Fruit fly (Drosophila melanogaster) whole organism, embryonic: ENCODE measurements around the gene CG43208.
A peak's percentile ranks its signal among the peaks of the same experiment; 100 is the strongest.

Source experiments
- ATbp ChIP-seq: fragments of 200-800 bp; sonication (Bioruptor generic); optimal IDR thresholded peaks from 2 replicates; lab custom pipeline; 2017; ENCODE audit warnings: missing biosample characterization, mild to moderate bottlenecking, missing genetic modification characterization, missing genetic modification reagents
- Ada2b ChIP-seq: fragments of 200-800 bp; sonication (Bioruptor generic); IDR thresholded peaks from 2 replicates; pipeline ENCODE4 v1.3.6; 2022; ENCODE audit warnings: missing biosample characterization, missing genetic modification characterization
- Asciz ChIP-seq: fragments of 200-800 bp; sonication (Bioruptor generic); optimal IDR thresholded peaks from 2 replicates; lab custom pipeline; 2017; ENCODE audit warnings: missing biosample characterization, mild to moderate bottlenecking, missing genetic modification characterization, missing genetic modification reagents
- Awh ChIP-seq: fragments of 200-800 bp; sonication (Bioruptor generic); IDR thresholded peaks from 2 replicates; pipeline ENCODE4, ENCODE4 v1.3.6; 2022; ENCODE audit warnings: missing biosample characterization, missing genetic modification characterization
- CG10274 ChIP-seq: fragments of 200-800 bp; sonication (Bioruptor generic); optimal IDR thresholded peaks from 3 replicates; lab custom pipeline; 2017; ENCODE audit warnings: missing biosample characterization, mild to moderate bottlenecking, missing genetic modification characterization
- CG10959 ChIP-seq: fragments of 200-800 bp; sonication (Bioruptor generic); IDR thresholded peaks from 2 replicates; pipeline ENCODE4 v1.3.6; 2022; ENCODE audit warnings: missing biosample characterization, missing genetic modification characterization
- CG11456 ChIP-seq: fragments of 200-800 bp; sonication (Bioruptor generic); IDR thresholded peaks from 3 replicates; pipeline ENCODE4 v1.3.6; 2022; ENCODE audit warnings: missing biosample characterization, missing genetic modification characterization
- CG12155 ChIP-seq: fragments of 200-800 bp; sonication (Bioruptor generic); optimal IDR thresholded peaks from 3 replicates; lab custom pipeline; 2016; ENCODE audit warnings: missing biosample characterization, missing genetic modification characterization
- CG1233 ChIP-seq: fragments of 200-800 bp; sonication (Bioruptor generic); optimal IDR thresholded peaks from 4 replicates; lab custom pipeline; 2018; ENCODE audit warnings: missing biosample characterization, mild to moderate bottlenecking, missing genetic modification characterization
- CG12744 ChIP-seq: fragments of 200-800 bp; sonication (Bioruptor generic); optimal IDR thresholded peaks from 2 replicates; lab custom pipeline; 2016; ENCODE audit warnings: missing biosample characterization, missing genetic modification characterization
- CG14050 ChIP-seq: fragments of 200-800 bp; sonication (Bioruptor generic); IDR thresholded peaks from 3 replicates; pipeline ENCODE4 v1.3.6; 2022; ENCODE audit warnings: missing biosample characterization, missing genetic modification characterization
- CG15514 ChIP-seq: fragments of 200-800 bp; sonication (Bioruptor generic); optimal IDR thresholded peaks from 3 replicates; lab custom pipeline; 2017; ENCODE audit warnings: missing biosample characterization, missing genetic modification characterization, mild to moderate bottlenecking, moderate library complexity, missing genetic modification reagents
- CG18599 ChIP-seq: fragments of 200-800 bp; sonication (Bioruptor generic); optimal IDR thresholded peaks from 3 replicates; lab custom pipeline; 2017; ENCODE audit warnings: missing biosample characterization, missing genetic modification characterization, mild to moderate bottlenecking, moderate library complexity, missing genetic modification reagents
- CG3065 ChIP-seq: fragments of 200-800 bp; sonication (Bioruptor generic); optimal IDR thresholded peaks from 2 replicates; lab custom pipeline; 2016; ENCODE audit warnings: missing biosample characterization, missing genetic modification characterization
- CG33213 ChIP-seq: fragments of 200-800 bp; sonication (Bioruptor generic); optimal IDR thresholded peaks from 3 replicates; lab custom pipeline; 2016; ENCODE audit warnings: missing biosample characterization, missing genetic modification characterization
- CG33557 ChIP-seq: fragments of 200-800 bp; sonication (Bioruptor generic); optimal IDR thresholded peaks from 2 replicates; lab custom pipeline; 2019; ENCODE audit warnings: missing biosample characterization, mild to moderate bottlenecking, missing genetic modification characterization, moderate library complexity
- CG34376 ChIP-seq: fragments of 200-800 bp; sonication (Bioruptor generic); optimal IDR thresholded peaks from 2 replicates; lab custom pipeline; 2018; ENCODE audit warnings: missing biosample characterization, mild to moderate bottlenecking, missing genetic modification characterization
- CG34422 ChIP-seq: fragments of 200-800 bp; sonication (Bioruptor generic); IDR thresholded peaks from 3 replicates; pipeline ENCODE4 v1.3.6; 2022; ENCODE audit warnings: missing biosample characterization, missing genetic modification characterization
- CG4360 ChIP-seq: fragments of 200-800 bp; sonication (Bioruptor generic); IDR thresholded peaks from 2 replicates; pipeline ENCODE4 v1.3.6; 2022; ENCODE audit warnings: missing biosample characterization, missing genetic modification characterization
- CG5180 ChIP-seq: fragments of 200-800 bp; sonication (Bioruptor generic); optimal IDR thresholded peaks from 3 replicates; lab custom pipeline; 2017; ENCODE audit warnings: missing biosample characterization, missing genetic modification characterization, mild to moderate bottlenecking, moderate library complexity, missing genetic modification reagents
- CG6813 ChIP-seq: fragments of 200-800 bp; sonication (Bioruptor generic); optimal IDR thresholded peaks from 2 replicates; lab custom pipeline; 2017; ENCODE audit warnings: missing biosample characterization, missing genetic modification characterization, mild to moderate bottlenecking, moderate library complexity, missing genetic modification reagents
- CrebB ChIP-seq: fragments of 200-800 bp; sonication (Bioruptor generic); optimal IDR thresholded peaks from 3 replicates; lab custom pipeline; 2018; ENCODE audit warnings: missing biosample characterization, mild to moderate bottlenecking, missing genetic modification characterization
- Dek ChIP-seq: fragments of 200-800 bp; sonication (Bioruptor generic); optimal IDR thresholded peaks from 3 replicates; lab custom pipeline; 2019; ENCODE audit warnings: missing biosample characterization, mild to moderate bottlenecking, missing genetic modification characterization, moderate library complexity
- Dip2 ChIP-seq: fragments of 200-800 bp; sonication (Bioruptor generic); IDR thresholded peaks from 2 replicates; pipeline ENCODE4 v1.3.6; 2022; ENCODE audit warnings: missing biosample characterization, missing genetic modification characterization
- E2f2 ChIP-seq: fragments of 200-800 bp; sonication (Bioruptor generic); IDR thresholded peaks from 2 replicates; pipeline ENCODE4 v1.3.6; 2022; ENCODE audit warnings: missing biosample characterization, missing genetic modification characterization
- Fer3 ChIP-seq: fragments of 200-800 bp; sonication (Bioruptor generic); optimal IDR thresholded peaks from 2 replicates; lab custom pipeline; 2018; ENCODE audit warnings: missing biosample characterization, mild to moderate bottlenecking, missing genetic modification characterization, moderate library complexity
- Lhr ChIP-seq: fragments of 200-800 bp; sonication (Bioruptor generic); optimal IDR thresholded peaks from 3 replicates; lab custom pipeline; 2017; ENCODE audit warnings: mild to moderate bottlenecking, missing biosample characterization, missing genetic modification reagents, missing genetic modification characterization
- Mad ChIP-seq: fragments of 200-800 bp; sonication (Bioruptor generic); optimal IDR thresholded peaks from 2 replicates; lab custom pipeline; 2016; ENCODE audit warnings: missing biosample characterization, missing genetic modification characterization
- Med ChIP-seq: fragments of 200-800 bp; sonication (Bioruptor generic); peaks from one replicate; lab custom pipeline; 2016; ENCODE audit warnings: missing biosample characterization, missing genetic modification characterization, mild to moderate bottlenecking, inconsistent platforms, moderate library complexity
- Spps ChIP-seq: fragments of 200-800 bp; sonication (Bioruptor generic); optimal IDR thresholded peaks from 2 replicates; lab custom pipeline; 2018; ENCODE audit warnings: missing biosample characterization, mild to moderate bottlenecking, missing genetic modification characterization
- Sry-β ChIP-seq: fragments of 200-800 bp; sonication (Bioruptor generic); optimal IDR thresholded peaks from 2 replicates; lab custom pipeline; 2018; ENCODE audit warnings: missing biosample characterization, mild to moderate bottlenecking, missing genetic modification characterization, moderate library complexity
- Trl ChIP-seq, 3 experiments: fragments of >200 bp in 2 of 3; fragments of 200-800 bp in 1 of 3; sonication (Bioruptor generic) in 1 of 3; optimal IDR thresholded peaks; 2 replicates in 1 of 3; 3 replicates in 2 of 3; lab custom pipeline; 2016 to 2017; ENCODE audit warnings: missing biosample characterization in 1 of 3, missing genetic modification characterization in 1 of 3
- al ChIP-seq: fragments of 200-800 bp; sonication (Bioruptor generic); IDR thresholded peaks from 2 replicates; pipeline ENCODE4 v1.3.6; 2022; ENCODE audit warnings: missing biosample characterization, missing genetic modification characterization
- ap ChIP-seq: fragments of 200-800 bp; sonication (Bioruptor generic); IDR thresholded peaks from 2 replicates; pipeline ENCODE4 v1.3.6; 2022; ENCODE audit warnings: missing biosample characterization, missing genetic modification characterization
- bbx ChIP-seq: fragments of 200-800 bp; sonication (Bioruptor generic); IDR thresholded peaks from 2 replicates; pipeline ENCODE4 v1.3.6; 2022; ENCODE audit warnings: missing biosample characterization, missing genetic modification characterization; ENCODE audit not compliant: partially characterized antibody
- corto ChIP-seq: fragments of 200-800 bp; sonication (Bioruptor generic); optimal IDR thresholded peaks from 2 replicates; lab custom pipeline; 2016; ENCODE audit warnings: missing biosample characterization, mild to moderate bottlenecking, missing genetic modification characterization, moderate library complexity
- crol ChIP-seq: fragments of 200-800 bp; sonication (Bioruptor generic); IDR thresholded peaks from 2 replicates; pipeline ENCODE4 v1.3.6; 2022; ENCODE audit warnings: missing biosample characterization, missing genetic modification characterization
- disco-r ChIP-seq: fragments of 200-800 bp; sonication (Bioruptor generic); optimal IDR thresholded peaks from 2 replicates; lab custom pipeline; 2016; ENCODE audit warnings: missing biosample characterization, missing genetic modification characterization
- gce ChIP-seq: fragments of 200-800 bp; sonication (Bioruptor generic); IDR thresholded peaks from 3 replicates; pipeline ENCODE4 v1.3.6; 2022; ENCODE audit warnings: missing biosample characterization, missing genetic modification characterization
- grn ChIP-seq: fragments of 200-800 bp; sonication (Bioruptor generic); optimal IDR thresholded peaks from 3 replicates; lab custom pipeline; 2017; ENCODE audit warnings: missing biosample characterization, missing genetic modification characterization
- insv ChIP-seq, 2 experiments: fragments of 200-800 bp; sonication (Bioruptor generic); optimal IDR thresholded peaks; 3 replicates each; lab custom pipeline; 2016 to 2018; ENCODE audit warnings: missing biosample characterization in 2 of 2, missing genetic modification characterization in 2 of 2
- nau ChIP-seq: fragments of 200-800 bp; sonication (Bioruptor generic); optimal IDR thresholded peaks from 3 replicates; lab custom pipeline; 2017; ENCODE audit warnings: missing biosample characterization, mild to moderate bottlenecking, missing genetic modification characterization, missing genetic modification reagents
- nmo ChIP-seq: fragments of 200-800 bp; sonication (Bioruptor generic); optimal IDR thresholded peaks from 2 replicates; lab custom pipeline; 2018; ENCODE audit warnings: missing biosample characterization, mild to moderate bottlenecking, missing genetic modification characterization, moderate library complexity
- pita ChIP-seq: fragments of 200-800 bp; sonication (Bioruptor generic); optimal IDR thresholded peaks from 2 replicates; lab custom pipeline; 2017; ENCODE audit warnings: missing biosample characterization, mild to moderate bottlenecking, missing genetic modification characterization
- pnt ChIP-seq: fragments of 200-800 bp; sonication (Bioruptor generic); optimal IDR thresholded peaks from 3 replicates; lab custom pipeline; 2016; ENCODE audit warnings: missing biosample characterization, missing genetic modification characterization
- seq ChIP-seq: fragments of 200-800 bp; sonication (Bioruptor generic); IDR thresholded peaks from 2 replicates; pipeline ENCODE4 v1.3.6; 2022; ENCODE audit warnings: missing biosample characterization, missing genetic modification characterization
- sob ChIP-seq: fragments of 200-800 bp; sonication (Bioruptor generic); IDR thresholded peaks from 2 replicates; pipeline ENCODE4 v1.3.6; 2022; ENCODE audit warnings: missing biosample characterization, missing genetic modification characterization
- toy ChIP-seq: fragments of 200-800 bp; sonication (Bioruptor generic); IDR thresholded peaks from 2 replicates; pipeline ENCODE4 v1.3.6; 2022; ENCODE audit warnings: missing biosample characterization, missing genetic modification characterization
- z ChIP-seq: fragments of 200-800 bp; sonication (Bioruptor generic); IDR thresholded peaks from 3 replicates; pipeline ENCODE4 v1.3.6; 2022; ENCODE audit warnings: missing biosample characterization, missing genetic modification characterization

The CG43208 gene

DNA sequence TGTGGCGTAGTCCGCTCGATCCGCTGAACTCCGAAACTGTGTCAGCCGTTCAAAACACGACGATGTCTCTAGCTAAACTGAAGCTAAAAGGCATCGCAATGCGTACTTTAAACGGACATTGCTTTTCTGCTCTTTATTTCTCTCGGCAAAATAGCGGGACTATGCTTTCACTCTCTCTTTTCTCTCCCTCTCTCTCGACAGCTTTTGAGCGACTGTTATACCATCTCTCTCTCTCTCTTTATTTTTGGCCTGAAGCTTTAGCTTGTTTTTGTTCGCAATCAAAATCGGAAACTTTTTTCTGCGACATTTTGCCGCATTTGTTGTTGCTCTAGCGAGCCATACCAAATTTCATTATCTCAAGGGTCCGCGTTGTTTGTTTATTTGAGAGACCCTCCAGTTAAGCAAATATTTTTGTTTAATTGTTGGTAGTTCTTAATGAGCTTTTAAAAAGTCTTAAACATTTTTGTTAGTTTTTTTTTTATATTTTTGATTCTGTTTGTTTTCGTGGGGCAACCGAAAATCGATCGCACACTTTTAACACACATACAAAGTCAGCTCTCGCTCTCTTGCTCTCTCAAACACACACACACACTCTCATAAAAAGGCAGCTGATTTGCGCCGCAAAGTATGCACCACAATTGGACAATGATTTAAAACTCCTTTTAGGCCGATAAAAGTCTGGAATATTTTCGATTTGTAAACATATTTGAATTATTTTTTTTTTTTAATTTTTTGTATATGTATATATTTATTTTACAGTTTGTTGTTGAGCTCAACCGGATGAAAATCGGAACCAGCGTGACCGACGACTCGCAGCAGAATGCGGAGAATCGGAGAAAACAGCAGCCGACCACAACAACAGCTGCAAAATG is 44.3 kb upstream of the CG43208 start, which contains the start of gene Ace:
Gene Ace, minus strand, starts transcription at position 822 of the 872 bp plus-strand sequence.
- TF ChIP-seq CG6813 (GFP tag; lab: Kevin White, UChicago) (peak; percentile 2), Trl (optimal IDR thresholded peaks at IDR 0.05; lab: Kevin White, UChicago) (peak; percentile 80 to 93), Trl (GFP tag; optimal IDR thresholded peaks at IDR 0.05; lab: Kevin White, UChicago) (no peak), Ada2b (GFP tag; lab: Robert Waterston, UW) (no peak), toy (GFP tag; lab: Robert Waterston, UW) (no peak), CG12744 (GFP tag; lab: Kevin White, UChicago) (no peak), CG1233 (no peak), E2f2 (GFP tag; lab: Robert Waterston, UW) (no peak), ap (no peak), pnt (GFP tag; lab: Kevin White, UChicago) (no peak), CG33557 (no peak), pita (no peak), CG34422 (0 out of 3 replicates have a peak, but pooled peaks have one; percentile 14), Lhr (no peak), grn (no peak), crol (GFP tag; lab: Robert Waterston, UW) (no peak), corto (GFP tag; lab: Kevin White, UChicago) (no peak), CG15514 (GFP tag; lab: Kevin White, UChicago) (no peak), sob (GFP tag; lab: Robert Waterston, UW) (no peak), CG34376 (GFP tag; lab: Kevin White, UChicago) (no peak), Spps (no peak), ATbp (GFP tag; lab: Kevin White, UChicago) (peak; percentile 11), CG11456 (GFP tag; lab: Robert Waterston, UW) (no peak), al (GFP tag; lab: Robert Waterston, UW) (no peak), Dek (tag; lab: Kevin White, UChicago) (no peak), Asciz (peak; percentile 36), nmo (no peak), Dip2 (GFP tag; lab: Robert Waterston, UW) (no peak), CG33213 (GFP tag; lab: Kevin White, UChicago) (no peak), nau (GFP tag; lab: Kevin White, UChicago) (no peak), CrebB (tag; lab: Kevin White, UChicago) (no peak), CG14050 (GFP tag; lab: Robert Waterston, UW) (no peak), CG18599 (GFP tag; lab: Kevin White, UChicago) (peak; percentile 11), CG10274 (no peak), insv (GFP tag; optimal IDR thresholded peaks at IDR 0.05; lab: Kevin White, UChicago) (no peak), CG12155 (GFP tag; lab: Kevin White, UChicago) (no peak), Med (GFP tag; lab: Kevin White, UChicago) (peak; percentile 26), CG4360 (no peak), Mad (GFP tag; lab: Kevin White, UChicago) (no peak), bbx (GFP tag; lab: Robert Waterston, UW) (no peak), CG10959 (no peak), seq (GFP tag; lab: Robert Waterston, UW) (no peak), z (GFP tag; lab: Robert Waterston, UW) (0 out of 3 replicates have a peak, but pooled peaks have one; percentile 29), Fer3 (tag; lab: Kevin White, UChicago) (no peak), Awh (GFP tag; lab: Robert Waterston, UW) (no peak), CG3065 (GFP tag; lab: Kevin White, UChicago) (no peak), CG5180 (GFP tag; lab: Kevin White, UChicago) (no peak), disco-r (GFP tag; lab: Kevin White, UChicago) (no peak), gce (GFP tag; lab: Robert Waterston, UW) (no peak), Sry-β (GFP tag; lab: Kevin White, UChicago) (no peak)
